Fruit fly (Drosophila melanogaster): ENCODE data around the gene Ctl2.

Ctl2 gene

dm6 chr3R:29151621-29152092 lies 28.5 kb downstream of the Ctl2 start, which contains the start of gene eIF2D (continued):
- TF ChIP-seq zen2 (GFP tag; IDR thresholded peaks at IDR 0.05; ENCODE audit: partially characterized antibody) (no peak), CG5180 (GFP tag; optimal IDR thresholded peaks at IDR 0.05) (no peak), otp (GFP tag; IDR thresholded peaks at IDR 0.05) (no peak; the same call in 2 of the 3 replicates), cwo (GFP tag; optimal IDR thresholded peaks at IDR 0.05) (peak; percentile 21), sc (optimal IDR thresholded peaks at IDR 0.05) (no peak), sc (GFP tag; optimal IDR thresholded peaks at IDR 0.05) (no peak), NC2β (GFP tag; optimal IDR thresholded peaks at IDR 0.05) (peak; percentile 5), CG32532 (GFP tag; IDR thresholded peaks at IDR 0.05) (peak; percentile 68), dmrt99B (tag; optimal IDR thresholded peaks at IDR 0.05) (no peak), Hsf (GFP tag; optimal IDR thresholded peaks at IDR 0.05) (peak; percentile 50), CkIIα-i1 (GFP tag; IDR thresholded peaks at IDR 0.05) (no peak), B-H2 (GFP tag; optimal IDR thresholded peaks at IDR 0.05) (peak; percentile 46), Hmr (GFP tag; optimal IDR thresholded peaks at IDR 0.05) (peak; percentile 65), HHEX (GFP tag; optimal IDR thresholded peaks at IDR 0.05) (peak; percentile 55), wor (GFP tag; IDR thresholded peaks at IDR 0.05) (peak; percentile 19; the same call in 1 of the 2 replicates), Mes4 (GFP tag; optimal IDR thresholded peaks at IDR 0.05) (peak; percentile 17), Sry-δ (GFP tag; optimal IDR thresholded peaks at IDR 0.05) (peak; percentile 24), sob (GFP tag; IDR thresholded peaks at IDR 0.05) (peak; percentile 51; the same call in 1 of the 2 replicates), CG4854 (GFP tag; optimal IDR thresholded peaks at IDR 0.05) (no peak), CG10321 (GFP tag; IDR thresholded peaks at IDR 0.05) (no peak), CG5245 (GFP tag; optimal IDR thresholded peaks at IDR 0.05) (peak; percentile 22), CG10147 (GFP tag; optimal IDR thresholded peaks at IDR 0.05) (peak; percentile 57), CG2129 (GFP tag; IDR thresholded peaks at IDR 0.05; ENCODE audit: partially characterized antibody) (no peak), CG11504 (tag; optimal IDR thresholded peaks at IDR 0.05) (no peak), CG17829 (tag; optimal IDR thresholded peaks at IDR 0.05) (peak; percentile 81), CG1233 (GFP tag; optimal IDR thresholded peaks at IDR 0.05) (peak; percentile 12), sens (GFP tag) (peak; percentile 96), CG1602 (GFP tag; optimal IDR thresholded peaks at IDR 0.05) (peak; percentile 22), Doc2 (GFP tag; IDR thresholded peaks at IDR 0.05) (no peak), sima (GFP tag; optimal IDR thresholded peaks at IDR 0.05) (no peak), CG31365 (tag; optimal IDR thresholded peaks at IDR 0.05) (no peak), ara (GFP tag; IDR thresholded peaks at IDR 0.05) (peak; percentile 70; the same call in 1 of the 2 replicates), Scr (GFP tag; IDR thresholded peaks at IDR 0.05; ENCODE audit: partially characterized antibody) (peak; percentile 19; the same call in 1 of the 2 replicates), CG10274 (GFP tag; optimal IDR thresholded peaks at IDR 0.05) (no peak), gce (GFP tag; IDR thresholded peaks at IDR 0.05) (0 out of 3 replicates have a peak, but pooled peaks have one; percentile 9), CG4730 (GFP tag; IDR thresholded peaks at IDR 0.05) (0 out of 2 replicates have a peak, but pooled peaks have one; percentile 35), wdn (GFP tag; IDR thresholded peaks at IDR 0.05) (no peak), Doc3 (GFP tag; IDR thresholded peaks at IDR 0.05; ENCODE audit: partially characterized antibody) (no peak), Xbp1 (GFP tag; optimal IDR thresholded peaks at IDR 0.05) (peak; percentile 46), CG12219 (GFP tag; optimal IDR thresholded peaks at IDR 0.05) (peak; percentile 55), CG14667 (GFP tag; IDR thresholded peaks at IDR 0.05) (peak; percentile 39; the same call in 1 of the 2 replicates), unc-4 (GFP tag; IDR thresholded peaks at IDR 0.05; ENCODE audit: partially characterized antibody) (no peak), CG4404 (GFP tag; IDR thresholded peaks at IDR 0.05) (0 out of 2 replicates have a peak, but pooled peaks have one; percentile 23), onecut (GFP tag; IDR thresholded peaks at IDR 0.05) (peak; percentile 44), chinmo (GFP tag; IDR thresholded peaks at IDR 0.05; ENCODE audit: partially characterized antibody) (no peak), E2f1 (GFP tag; IDR thresholded peaks at IDR 0.05) (no peak), dpn (GFP tag; optimal IDR thresholded peaks at IDR 0.05) (peak; percentile 29 to 50), al (GFP tag; IDR thresholded peaks at IDR 0.05) (peak; percentile 18; the same call in 1 of the 2 replicates), CG16815 (GFP tag; optimal IDR thresholded peaks at IDR 0.05) (no peak), CG9932 (GFP tag; IDR thresholded peaks at IDR 0.05) (peak; percentile 62)
